Worm (Caenorhabditis elegans) whole organism, L2 larva: ENCODE data around the gene C24H12.4.

Experiments
- ZK546.5 ChIP-seq: sonication (generic microtip); optimal IDR thresholded peaks from 2 replicates; lab custom pipeline; 2017; ENCODE audit warnings: missing biosample characterization, missing genetic modification characterization
- ama-1 ChIP-seq: fragments of 150-350 bp; optimal IDR thresholded peaks from 2 replicates; lab custom pipeline; 2018; ENCODE audit warnings: inconsistent platforms
- elt-3 ChIP-seq: sonication (generic microtip); optimal IDR thresholded peaks from 2 replicates; lab custom pipeline; 2017; ENCODE audit warnings: missing biosample characterization, missing genetic modification characterization
- lin-13 ChIP-seq: fragments of 150-350 bp; optimal IDR thresholded peaks from 2 replicates; lab custom pipeline; 2014; ENCODE audit warnings: missing biosample characterization, missing genetic modification reagents, missing genetic modification characterization
- lsy-2 ChIP-seq, 2 experiments: fragments of 150-350 bp in 1 of 2; sonication (generic microtip) in 1 of 2; optimal IDR thresholded peaks; 2 replicates each; lab custom pipeline; 2014 to 2017; ENCODE audit warnings: missing biosample characterization in 2 of 2, missing genetic modification characterization in 2 of 2
- nhr-12 ChIP-seq: fragments of 150-350 bp; optimal IDR thresholded peaks from 2 replicates; lab custom pipeline; 2014; ENCODE audit warnings: missing biosample characterization, missing genetic modification characterization
- nhr-237 ChIP-seq: fragments of 150-350 bp; optimal IDR thresholded peaks from 2 replicates; lab custom pipeline; 2014; ENCODE audit warnings: missing biosample characterization, missing genetic modification characterization
- peb-1 ChIP-seq: fragments of 150-350 bp; optimal IDR thresholded peaks from 2 replicates; lab custom pipeline; 2014; ENCODE audit warnings: missing biosample characterization, missing genetic modification characterization
- skn-1 ChIP-seq: sonication (generic microtip); optimal IDR thresholded peaks from 2 replicates; lab custom pipeline; 2017; ENCODE audit warnings: missing biosample characterization, missing genetic modification characterization
- unc-39 ChIP-seq: fragments of 150-350 bp; optimal IDR thresholded peaks from 2 replicates; lab custom pipeline; 2014; ENCODE audit warnings: missing biosample characterization, missing genetic modification characterization
- unc-62 ChIP-seq: fragments of 150-350 bp; optimal IDR thresholded peaks from 2 replicates; lab custom pipeline; 2014; ENCODE audit warnings: missing biosample characterization, missing genetic modification reagents, missing genetic modification characterization
- ztf-4 ChIP-seq: fragments of 150-350 bp; optimal IDR thresholded peaks from 2 replicates; lab custom pipeline; 2014; ENCODE audit warnings: missing biosample characterization, missing genetic modification characterization

DNA sequence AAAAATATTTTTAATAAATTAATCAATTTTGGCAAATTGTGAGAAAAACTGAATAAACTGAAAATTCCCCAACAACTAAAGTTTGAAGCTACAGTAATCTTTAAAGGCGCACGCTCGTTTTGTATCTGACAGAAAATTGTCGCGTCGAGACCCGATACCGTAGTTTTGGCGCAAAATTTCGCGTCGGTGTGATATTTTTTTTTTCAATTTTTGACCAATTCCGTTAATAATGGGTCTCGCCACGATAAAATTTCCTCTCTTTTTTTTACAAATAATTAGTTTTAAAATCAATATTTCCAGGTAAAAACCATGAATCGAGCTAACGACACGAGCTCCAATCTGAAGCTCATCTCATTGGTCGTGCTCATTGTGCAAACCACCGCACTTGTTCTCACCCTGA is 22.5 kb upstream of the C24H12.4 start, which contains the start of gene nstp-4:
- TF ChIP-seq nhr-237 (tag; lab: Kevin White, UChicago) (no peak), ama-1 (lab: Kevin White, UChicago) (no peak), lin-13 (no peak), skn-1 (tag; lab: Kevin White, UChicago) (no peak), peb-1 (tag; lab: Kevin White, UChicago) (no peak), elt-3 (no peak), unc-39 (no peak), unc-62 (GFP tag; lab: Kevin White, UChicago) (no peak), lsy-2 (tag; optimal IDR thresholded peaks at IDR 0.05; lab: Kevin White, UChicago) (no peak), nhr-12 (tag; lab: Kevin White, UChicago) (no peak), ztf-4 (tag; lab: Kevin White, UChicago) (no peak), ZK546.5 (tag; lab: Kevin White, UChicago) (no peak)
